Worm (Caenorhabditis elegans) whole organism, mixed stage, embryonic: ENCODE measurements around the gene C01C10.2.

Experiments
- blmp-1 ChIP-seq: fragments of 150-350 bp; optimal IDR thresholded peaks from 2 replicates; lab custom pipeline; 2014; ENCODE audit warnings: missing biosample characterization, missing genetic modification characterization
- cnd-1 ChIP-seq: fragments of 200-800 bp; sonication (Bioruptor generic); optimal IDR thresholded peaks from 2 replicates; lab custom pipeline; 2018; ENCODE audit warnings: mild to moderate bottlenecking, missing genetic modification characterization, missing compliant biosample characterization
- elt-1 ChIP-seq: sonication (generic microtip); optimal IDR thresholded peaks from 2 replicates; lab custom pipeline; 2017; ENCODE audit warnings: missing genetic modification characterization, mild to moderate bottlenecking, missing compliant biosample characterization, antibody characterized with exemption, moderate library complexity, borderline replicate concordance; ENCODE audit not compliant: insufficient read depth
- hlh-1 ChIP-seq: fragments of 150-350 bp; optimal IDR thresholded peaks from 2 replicates; lab custom pipeline; 2014; ENCODE audit warnings: missing biosample characterization, missing genetic modification reagents, missing genetic modification characterization
- mab-5 ChIP-seq: fragments of 150-350 bp; optimal IDR thresholded peaks from 2 replicates; lab custom pipeline; 2014; ENCODE audit warnings: missing biosample characterization, missing genetic modification characterization
- sptf-1 ChIP-seq: sonication (generic microtip); optimal IDR thresholded peaks from 2 replicates; lab custom pipeline; 2017; ENCODE audit warnings: mild to moderate bottlenecking, missing genetic modification characterization, moderate library complexity, missing compliant biosample characterization
- unc-39 ChIP-seq: fragments of 150-350 bp; optimal IDR thresholded peaks from 2 replicates; lab custom pipeline; 2014; ENCODE audit warnings: missing biosample characterization, missing genetic modification characterization

- TF ChIP-seq sptf-1 (tag; lab: Kevin White, UChicago) = no peak
- TF ChIP-seq blmp-1 (tag; lab: Kevin White, UChicago) = no peak
- no peak for TF ChIP-seq hlh-1
- TF ChIP-seq mab-5 (tag; lab: Kevin White, UChicago) = no peak
- no peak for TF ChIP-seq cnd-1
- no peak for TF ChIP-seq unc-39
- TF ChIP-seq elt-1 = no peak
Measured at ce11 chrX:7400788-7401187, 37.1 kb downstream of the C01C10.2 start, which contains the start of gene C10A4.4.
